Fruit fly (Drosophila melanogaster): Measurements from ENCODE around the gene CG13114.

dm6 chr2L:9557858-9558257 is 12.2 kb downstream of the CG13114 start:
- TF ChIP-seq CG8478 (optimal IDR thresholded peaks at IDR 0.05), result no peak
- TF ChIP-seq CTCF (optimal IDR thresholded peaks at IDR 0.05), result no peak

Data from S2 (cell line).